Fruit fly (Drosophila melanogaster): ENCODE measurements around the gene Oseg5.
A peak's percentile ranks its signal among the peaks of the same experiment; 100 is the strongest.

The Oseg5 gene

dm6 chr2L:20874514-20874913 is 38.9 kb upstream of the Oseg5 start (continued):
- TF ChIP-seq tna (GFP tag; IDR thresholded peaks at IDR 0.05; ENCODE audit: partially characterized antibody) (peak; percentile 54; the same call in 1 of the 2 replicates), Gsc (GFP tag; IDR thresholded peaks at IDR 0.05) (no peak), Med (GFP tag) (peak; percentile 6), cad (GFP tag; optimal IDR thresholded peaks at IDR 0.05) (peak; percentile 97), CG9727 (GFP tag; optimal IDR thresholded peaks at IDR 0.05) (no peak), GATAe (GFP tag; conservative IDR thresholded peaks at IDR 0.05) (no peak), run (tag; optimal IDR thresholded peaks at IDR 0.05) (no peak), fd3F (GFP tag; optimal IDR thresholded peaks at IDR 0.05) (no peak), stwl (tag; optimal IDR thresholded peaks at IDR 0.05) (no peak), bowl (GFP tag; IDR thresholded peaks at IDR 0.05) (no peak), CG2199 (GFP tag; IDR thresholded peaks at IDR 0.05) (peak; percentile 68; the same call in 2 of the 3 replicates), CG16813 (GFP tag; IDR thresholded peaks at IDR 0.05; ENCODE audit: partially characterized antibody) (peak; percentile 54; the same call in 2 of the 3 replicates), sqz (GFP tag; optimal IDR thresholded peaks at IDR 0.05) (no peak), CG14860 (GFP tag; IDR thresholded peaks at IDR 0.05; ENCODE audit: partially characterized antibody) (no peak; the same call in 2 of the 3 replicates), Xbp1 (GFP tag; optimal IDR thresholded peaks at IDR 0.05) (no peak), mld (GFP tag; IDR thresholded peaks at IDR 0.05; ENCODE audit: partially characterized antibody) (0 out of 3 replicates have a peak, but pooled peaks have one; percentile 43), bsh (GFP tag; optimal IDR thresholded peaks at IDR 0.05) (no peak), Pdp1 (GFP tag; optimal IDR thresholded peaks at IDR 0.05) (peak in 1 of 2 experiments; percentile 87), Sox102F (GFP tag; optimal IDR thresholded peaks at IDR 0.05) (no peak), CG6791 (GFP tag; IDR thresholded peaks at IDR 0.05; ENCODE audit: partially characterized antibody) (peak; percentile 38; the same call in 1 of the 3 replicates)

- no peak for TF ChIP-seq CG17385 (GFP tag; optimal IDR thresholded peaks at IDR 0.05)
- no peak for TF ChIP-seq NfI (GFP tag; optimal IDR thresholded peaks at IDR 0.05)
- TF ChIP-seq z (GFP tag; IDR thresholded peaks at IDR 0.05) = no peak
- TF ChIP-seq Drgx (GFP tag; IDR thresholded peaks at IDR 0.05) = peak; percentile 39; the same call in 1 of the 2 replicates
- no peak for TF ChIP-seq chn (GFP tag; optimal IDR thresholded peaks at IDR 0.05)
- TF ChIP-seq CG12769 (tag; optimal IDR thresholded peaks at IDR 0.05) = peak; percentile 16
- peak; percentile 20; the same call in 1 of the 2 replicates for TF ChIP-seq MBD-R2 (GFP tag; IDR thresholded peaks at IDR 0.05)
- TF ChIP-seq fru (optimal IDR thresholded peaks at IDR 0.05) = no peak
- TF ChIP-seq CG32532 (GFP tag; IDR thresholded peaks at IDR 0.05) = 0 out of 2 replicates have a peak, but pooled peaks have one; percentile 14
- peak; percentile 66 for TF ChIP-seq Med (GFP tag)
- TF ChIP-seq CG16779 (GFP tag; IDR thresholded peaks at IDR 0.05) = 0 out of 2 replicates have a peak, but pooled peaks have one; percentile 55
- no peak for TF ChIP-seq Fer1 (GFP tag; optimal IDR thresholded peaks at IDR 0.05)
- peak; percentile 64 for TF ChIP-seq sd (tag; optimal IDR thresholded peaks at IDR 0.05)
- no peak for TF ChIP-seq CG8290 (GFP tag; optimal IDR thresholded peaks at IDR 0.05)
- TF ChIP-seq CG8290 (tag; optimal IDR thresholded peaks at IDR 0.05) = peak in 1 of 2 experiments; percentile 44
- 0 out of 2 replicates have a peak, but pooled peaks have one; percentile 25 for TF ChIP-seq CG14441 (GFP tag; IDR thresholded peaks at IDR 0.05)
- TF ChIP-seq disco-r (GFP tag; optimal IDR thresholded peaks at IDR 0.05) = no peak
- TF ChIP-seq Dbx (GFP tag; IDR thresholded peaks at IDR 0.05) = 0 out of 3 replicates have a peak, but pooled peaks have one; percentile 42
- TF ChIP-seq crol (GFP tag; IDR thresholded peaks at IDR 0.05) = no peak
- TF ChIP-seq shn (GFP tag; optimal IDR thresholded peaks at IDR 0.05) = no peak
- 0 out of 4 replicates have a peak, but pooled peaks have one; percentile 64 for TF ChIP-seq chinmo (GFP tag; IDR thresholded peaks at IDR 0.05; ENCODE audit: partially characterized antibody)
- no peak for TF ChIP-seq vnd (GFP tag; IDR thresholded peaks at IDR 0.05; ENCODE audit: partially characterized antibody)
- no peak for TF ChIP-seq ttk (GFP tag; IDR thresholded peaks at IDR 0.05)
- no peak for TF ChIP-seq seq (GFP tag; IDR thresholded peaks at IDR 0.05)
- TF ChIP-seq cwo (GFP tag; optimal IDR thresholded peaks at IDR 0.05) = peak; percentile 41
- TF ChIP-seq CG13296 (GFP tag; optimal IDR thresholded peaks at IDR 0.05) = no peak
- TF ChIP-seq Side (GFP tag; optimal IDR thresholded peaks at IDR 0.05) = no peak
- TF ChIP-seq hkb (optimal IDR thresholded peaks at IDR 0.05) = no peak
- 0 out of 2 replicates have a peak, but pooled peaks have one; percentile 25 for TF ChIP-seq hkb (GFP tag; IDR thresholded peaks at IDR 0.05)
- no peak for TF ChIP-seq pan (optimal IDR thresholded peaks at IDR 0.05)
- TF ChIP-seq pan (GFP tag; optimal IDR thresholded peaks at IDR 0.05 in 1 of 2, IDR thresholded peaks at IDR 0.05 in 1 of 2) = peak in 1 of 2 experiments; percentile 25
Measured at dm6 chr2L:20869804-20870295, 34.2 kb upstream of the Oseg5 start, which contains the start of gene CG14401. TSS of gene CG14401 (plus strand) at chr2L:20869854.

Data from whole organism, embryonic.